Fruit fly (Drosophila melanogaster) whole organism, prepupa: Measurements from ENCODE around the gene CG3402.

ENCODE experiments used
- CG11762 ChIP-seq: fragments of 200-800 bp; sonication (Bioruptor generic); optimal IDR thresholded peaks from 3 replicates; lab custom pipeline; 2016; ENCODE audit warnings: missing biosample characterization, missing genetic modification characterization; ENCODE audit not compliant: insufficient read depth
- CG6163 ChIP-seq: fragments of 200-800 bp; sonication (Bioruptor generic); IDR thresholded peaks from 3 replicates; pipeline ENCODE4 v1.3.6; 2022; ENCODE audit warnings: missing biosample characterization, missing genetic modification characterization
- CG6854 ChIP-seq: fragments of 200-800 bp; sonication (Bioruptor generic); optimal IDR thresholded peaks from 2 replicates; lab custom pipeline; 2017; ENCODE audit warnings: missing biosample characterization, mild to moderate bottlenecking, missing genetic modification characterization
- Eip75B ChIP-seq: fragments of 200-800 bp; sonication (Bioruptor generic); optimal IDR thresholded peaks from 3 replicates; lab custom pipeline; 2016; ENCODE audit warnings: missing biosample characterization, missing genetic modification characterization
- Eip78C ChIP-seq: fragments of 200-800 bp; sonication (Bioruptor generic); peaks from one replicate; lab custom pipeline; 2016; ENCODE audit warnings: missing biosample characterization, missing genetic modification characterization
- Sox14 ChIP-seq: fragments of 200-800 bp; sonication (Bioruptor generic); optimal IDR thresholded peaks from 3 replicates; lab custom pipeline; 2016; ENCODE audit warnings: missing biosample characterization, missing genetic modification characterization

- TF ChIP-seq CG6163 (GFP tag; lab: Robert Waterston, UW): no peak
- peak; percentile 60 for TF ChIP-seq Eip78C (GFP tag; lab: Kevin White, UChicago)
- no peak for TF ChIP-seq CG11762 (GFP tag; lab: Kevin White, UChicago)
- TF ChIP-seq Eip75B (GFP tag; lab: Kevin White, UChicago): no peak
- no peak for TF ChIP-seq CG6854 (GFP tag; lab: Kevin White, UChicago)
- no peak for TF ChIP-seq Sox14 (GFP tag; lab: Kevin White, UChicago)
Measured at dm6 chr3L:616099-616481, 36.6 kb downstream of the CG3402 start.
